Worm (Caenorhabditis elegans) whole organism, midembryonic: ENCODE measurements around the gene D1022.3.

Experiments
- cog-1 ChIP-seq: sonication (generic microtip); optimal IDR thresholded peaks from 2 replicates; lab custom pipeline; 2016; ENCODE audit warnings: missing genetic modification characterization, missing compliant biosample characterization
- flt-1 ChIP-seq: fragments of 200-800 bp; sonication (Bioruptor generic); IDR thresholded peaks from 2 replicates; pipeline ENCODE4 v1.3.6; 2022; ENCODE audit warnings: missing genetic modification characterization, missing compliant biosample characterization
- ztf-23 ChIP-seq: fragments of 200-800 bp; sonication (Bioruptor generic); IDR thresholded peaks from 2 replicates; pipeline ENCODE4 v1.3.6; 2022; ENCODE audit warnings: missing genetic modification reagents, missing genetic modification characterization, missing compliant biosample characterization

ce11 chrII:7419563-7419962 lies 36.5 kb downstream of the D1022.3 start:
- TF ChIP-seq ztf-23 (GFP tag; lab: Robert Waterston, UW) (no peak), cog-1 (no peak), flt-1 (no peak)
